Fruit fly (Drosophila melanogaster): ENCODE data around the gene dop.

dop gene

DNA sequence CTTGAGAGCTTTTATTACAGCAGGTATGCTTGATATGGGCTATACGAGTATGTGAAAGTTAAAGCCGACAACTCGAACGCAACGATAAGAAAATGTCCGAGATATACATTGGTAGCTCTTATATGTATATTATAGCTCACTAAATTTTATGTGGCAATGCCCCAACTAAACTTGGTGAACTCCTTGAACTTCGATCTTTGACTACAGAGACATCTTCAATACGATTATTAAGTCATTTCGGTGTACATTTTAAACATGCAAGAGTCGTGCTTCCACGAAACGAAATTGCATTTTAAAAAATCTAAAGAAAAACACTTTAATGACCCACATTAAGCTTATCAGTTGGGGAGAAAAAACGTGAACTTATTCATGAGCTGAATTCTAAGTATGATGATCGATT lies 29.3 kb upstream of the dop start:
- no peak for TF ChIP-seq rn (GFP tag; IDR thresholded peaks at IDR 0.05)
- no peak for TF ChIP-seq Pif1A (GFP tag; optimal IDR thresholded peaks at IDR 0.05)
- no peak for TF ChIP-seq CG10348 (GFP tag; IDR thresholded peaks at IDR 0.05)
- TF ChIP-seq CG8159 (tag; optimal IDR thresholded peaks at IDR 0.05), result no peak
- TF ChIP-seq CG8301 (tag; optimal IDR thresholded peaks at IDR 0.05), result no peak
- no peak for TF ChIP-seq EcR (GFP tag; optimal IDR thresholded peaks at IDR 0.05)
- TF ChIP-seq fd96Ca (GFP tag; IDR thresholded peaks at IDR 0.05), result no peak
- TF ChIP-seq gl (tag; optimal IDR thresholded peaks at IDR 0.05), result no peak
- TF ChIP-seq Snoo (tag; optimal IDR thresholded peaks at IDR 0.05), result no peak
- TF ChIP-seq CG34367 (tag; optimal IDR thresholded peaks at IDR 0.05), result no peak
- TF ChIP-seq D1 (tag; optimal IDR thresholded peaks at IDR 0.05), result no peak
- TF ChIP-seq CG15710 (tag; optimal IDR thresholded peaks at IDR 0.05), result no peak
- TF ChIP-seq CG14655 (GFP tag; optimal IDR thresholded peaks at IDR 0.05), result no peak
- TF ChIP-seq CG12605 (GFP tag; IDR thresholded peaks at IDR 0.05), result no peak
- no peak for TF ChIP-seq CG32121 (GFP tag; IDR thresholded peaks at IDR 0.05)

dm6 chr3L:15537916-15538581 lies 27.8 kb upstream of the dop start:
- peak; percentile 18 for TF ChIP-seq Snoo (tag; optimal IDR thresholded peaks at IDR 0.05)
- peak; percentile 83 for TF ChIP-seq CG14655 (GFP tag; optimal IDR thresholded peaks at IDR 0.05)
- peak; percentile 56 for TF ChIP-seq Pif1B (GFP tag; optimal IDR thresholded peaks at IDR 0.05)
- peak; percentile 58 for TF ChIP-seq CG34367 (tag; optimal IDR thresholded peaks at IDR 0.05)
- peak; percentile 37 for TF ChIP-seq EcR (GFP tag; optimal IDR thresholded peaks at IDR 0.05)
- TF ChIP-seq gl (tag; optimal IDR thresholded peaks at IDR 0.05), result no peak
- no peak for TF ChIP-seq rn (GFP tag; IDR thresholded peaks at IDR 0.05)
- peak; percentile 66 for TF ChIP-seq CG17806 (tag; optimal IDR thresholded peaks at IDR 0.05)
- peak; percentile 80 for TF ChIP-seq CG8159 (tag; optimal IDR thresholded peaks at IDR 0.05)
- no peak; the same call in 1 of the 3 replicates for TF ChIP-seq CG4496 (GFP tag; IDR thresholded peaks at IDR 0.05)
- peak; percentile 73 for TF ChIP-seq Pif1A (GFP tag; optimal IDR thresholded peaks at IDR 0.05)
- TF ChIP-seq D1 (tag; optimal IDR thresholded peaks at IDR 0.05), result peak; percentile 60
- no peak for TF ChIP-seq CG10348 (GFP tag; IDR thresholded peaks at IDR 0.05)
- peak; percentile 75 for TF ChIP-seq CG32121 (GFP tag; IDR thresholded peaks at IDR 0.05)
- TF ChIP-seq CG9948 (tag; optimal IDR thresholded peaks at IDR 0.05), result peak; percentile 71
- peak; percentile 73 for TF ChIP-seq CG8301 (tag; optimal IDR thresholded peaks at IDR 0.05)
- TF ChIP-seq Ets98B (GFP tag; IDR thresholded peaks at IDR 0.05), result no peak; the same call in 1 of the 2 replicates
- peak; percentile 9; the same call in 1 of the 2 replicates for TF ChIP-seq CG12605 (GFP tag; IDR thresholded peaks at IDR 0.05)
- no peak; the same call in 2 of the 3 replicates for TF ChIP-seq fd96Ca (GFP tag; IDR thresholded peaks at IDR 0.05)
- no peak for TF ChIP-seq CG13204 (GFP tag; optimal IDR thresholded peaks at IDR 0.05)
- peak; percentile 72 for TF ChIP-seq CG15710 (tag; optimal IDR thresholded peaks at IDR 0.05)

DNA sequence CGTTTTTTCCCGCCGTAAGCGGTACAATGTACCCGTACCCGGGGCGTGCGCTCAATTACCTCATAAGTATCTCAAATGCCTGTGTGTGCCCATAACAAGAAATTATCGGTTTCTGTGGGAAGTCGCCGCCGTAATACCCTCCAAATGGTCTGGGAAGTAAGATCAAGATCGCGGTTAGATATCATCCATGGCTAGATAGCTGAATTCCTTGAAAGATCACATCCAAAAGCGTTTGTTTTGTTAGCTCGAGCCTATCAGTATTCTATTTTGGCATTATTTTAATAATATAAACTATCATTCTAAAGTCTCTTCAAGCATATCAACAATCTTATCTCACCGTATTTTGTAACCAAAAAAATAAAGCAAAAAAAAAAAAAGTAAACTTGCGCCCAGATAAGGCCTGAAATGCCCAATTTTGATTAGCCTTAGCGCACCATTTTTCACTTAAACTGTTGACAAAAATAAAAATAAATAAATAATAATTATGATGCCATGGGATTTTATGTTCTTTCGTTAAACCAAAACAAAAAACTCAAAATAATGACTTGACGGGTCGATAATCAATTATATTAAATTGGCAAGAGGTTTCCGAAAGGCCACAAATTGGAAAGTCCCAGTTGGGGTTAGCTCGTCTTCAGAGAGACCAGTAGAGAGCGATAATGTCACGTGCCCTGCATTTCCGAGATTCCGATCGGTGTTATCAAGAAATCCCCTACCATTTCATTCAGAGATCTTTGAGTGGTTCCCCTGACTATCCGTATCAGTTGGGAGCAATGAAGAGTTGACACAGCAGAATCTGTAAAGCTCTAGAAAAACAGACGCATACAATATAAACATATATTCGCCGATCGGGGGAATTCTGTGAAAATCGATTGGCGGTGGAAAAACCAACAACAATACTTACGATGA lies 27.0 kb upstream of the dop start:
- TF ChIP-seq CG14655 (GFP tag; optimal IDR thresholded peaks at IDR 0.05) (peak; percentile 6), gl (tag; optimal IDR thresholded peaks at IDR 0.05) (no peak), CG12605 (GFP tag; IDR thresholded peaks at IDR 0.05) (no peak), fd96Ca (GFP tag; IDR thresholded peaks at IDR 0.05) (0 out of 3 replicates have a peak, but pooled peaks have one; percentile 3), EcR (GFP tag; optimal IDR thresholded peaks at IDR 0.05) (peak; percentile 32), CG13204 (GFP tag; optimal IDR thresholded peaks at IDR 0.05) (no peak), CG9948 (tag; optimal IDR thresholded peaks at IDR 0.05) (no peak), D1 (tag; optimal IDR thresholded peaks at IDR 0.05) (no peak), CG4496 (GFP tag; IDR thresholded peaks at IDR 0.05) (no peak), Ets98B (GFP tag; IDR thresholded peaks at IDR 0.05) (no peak), CG32121 (GFP tag; IDR thresholded peaks at IDR 0.05) (no peak), CG8301 (tag; optimal IDR thresholded peaks at IDR 0.05) (no peak)

- TF ChIP-seq CG8301 (tag; optimal IDR thresholded peaks at IDR 0.05) (no peak), CG32121 (GFP tag; IDR thresholded peaks at IDR 0.05) (no peak), CG9948 (tag; optimal IDR thresholded peaks at IDR 0.05) (no peak), CG8159 (tag; optimal IDR thresholded peaks at IDR 0.05) (no peak), CG10348 (GFP tag; IDR thresholded peaks at IDR 0.05) (no peak), Snoo (tag; optimal IDR thresholded peaks at IDR 0.05) (no peak), CG13204 (GFP tag; optimal IDR thresholded peaks at IDR 0.05) (no peak), fd96Ca (GFP tag; IDR thresholded peaks at IDR 0.05) (no peak), CG17806 (tag; optimal IDR thresholded peaks at IDR 0.05) (no peak), rn (GFP tag; IDR thresholded peaks at IDR 0.05) (no peak), Ets98B (GFP tag; IDR thresholded peaks at IDR 0.05) (no peak)
These were observed 25.9 kb upstream of the dop start for dm6 chr3L:15539903-15540409.

- TF ChIP-seq CG12605 (GFP tag; IDR thresholded peaks at IDR 0.05) (0 out of 2 replicates have a peak, but pooled peaks have one; percentile 8), D1 (tag; optimal IDR thresholded peaks at IDR 0.05) (no peak), CG14655 (GFP tag; optimal IDR thresholded peaks at IDR 0.05) (peak; percentile 1), CG10348 (GFP tag; IDR thresholded peaks at IDR 0.05) (no peak), CG8159 (tag; optimal IDR thresholded peaks at IDR 0.05) (no peak)
These were observed 25.1 kb upstream of the dop start for dm6 chr3L:15540682-15541081.

Measured in whole organism, pupa.